Worm (Caenorhabditis elegans) whole organism, L1 larva: ENCODE results near the gene irld-38.

Experiments used
- C34B4.2 ChIP-seq: sonication (generic microtip); optimal IDR thresholded peaks from 2 replicates; lab custom pipeline; 2017; ENCODE audit warnings: mild to moderate bottlenecking, missing genetic modification characterization, missing compliant biosample characterization
- blmp-1 ChIP-seq: fragments of 150-350 bp; optimal IDR thresholded peaks from 2 replicates; lab custom pipeline; 2014; ENCODE audit warnings: missing biosample characterization, missing genetic modification characterization
- ceh-82 ChIP-seq, 3 experiments: fragments of 150-350 bp in 1 of 3; sonication (generic microtip) in 2 of 3; optimal IDR thresholded peaks; 2 replicates each; lab custom pipeline; 2014 to 2017; ENCODE audit warnings: missing biosample characterization in 3 of 3, missing genetic modification characterization in 3 of 3
- ces-1 ChIP-seq: fragments of 150-350 bp; optimal IDR thresholded peaks from 2 replicates; lab custom pipeline; 2014; ENCODE audit warnings: missing biosample characterization, missing genetic modification reagents, missing genetic modification characterization
- dpl-1 ChIP-seq, 3 experiments: fragments of 150-350 bp in 2 of 3; sonication (generic microtip) in 1 of 3; optimal IDR thresholded peaks; 2 replicates each; lab custom pipeline; 2014 to 2017; ENCODE audit warnings: missing biosample characterization in 3 of 3, missing genetic modification characterization in 3 of 3, missing genetic modification reagents in 3 of 3
- egl-27 ChIP-seq, 2 experiments: fragments of 150-350 bp in 1 of 2; sonication (generic microtip); optimal IDR thresholded peaks; 3 replicates each; lab custom pipeline; 2017 to 2018; ENCODE audit warnings: missing biosample characterization in 2 of 2, missing genetic modification characterization in 2 of 2, missing genetic modification reagents in 2 of 2
- lin-13 ChIP-seq: fragments of 150-350 bp; optimal IDR thresholded peaks from 2 replicates; lab custom pipeline; 2014; ENCODE audit warnings: missing biosample characterization, missing genetic modification reagents, missing genetic modification characterization
- lin-15B ChIP-seq: fragments of 150-350 bp; sonication (generic microtip); optimal IDR thresholded peaks from 3 replicates; lab custom pipeline; 2014; ENCODE audit warnings: missing biosample characterization, missing genetic modification characterization
- nhr-85 ChIP-seq: sonication (generic microtip); peaks from one replicate; lab custom pipeline; 2016; ENCODE audit warnings: missing genetic modification characterization, inconsistent platforms, missing compliant biosample characterization
- ztf-11 ChIP-seq, 2 experiments: sonication (generic microtip); optimal IDR thresholded peaks; 2 replicates each; lab custom pipeline; 2016 to 2017; ENCODE audit warnings: missing genetic modification characterization in 2 of 2, missing biosample characterization in 1 of 2, missing compliant biosample characterization in 1 of 2
- ztf-4 ChIP-seq: fragments of 150-350 bp; optimal IDR thresholded peaks from 2 replicates; lab custom pipeline; 2014; ENCODE audit warnings: missing biosample characterization, missing genetic modification characterization

ce11 chrV:3014185-3014584, 18.1 kb downstream of the irld-38 start, which contains the start of gene K12D9.1:
- TF ChIP-seq lin-13 (no peak), ztf-4 (tag; lab: Kevin White, UChicago) (no peak), egl-27 (tag; optimal IDR thresholded peaks at IDR 0.05; lab: Kevin White, UChicago) (no peak), lin-15B (tag; lab: Kevin White, UChicago) (no peak), blmp-1 (tag; lab: Kevin White, UChicago) (no peak), ces-1 (GFP tag; lab: Kevin White, UChicago) (no peak), ztf-11 (tag; optimal IDR thresholded peaks at IDR 0.05; lab: Kevin White, UChicago) (no peak), dpl-1 (GFP tag; optimal IDR thresholded peaks at IDR 0.05; lab: Kevin White, UChicago) (no peak), ceh-82 (tag; optimal IDR thresholded peaks at IDR 0.05; lab: Kevin White, UChicago) (no peak), nhr-85 (tag; lab: Kevin White, UChicago) (no peak), C34B4.2 (tag; lab: Kevin White, UChicago) (no peak)
